Worm (Caenorhabditis elegans) whole organism, late embryonic: ENCODE data around the gene H40L08.1.

Experiments
- T23F11.4 ChIP-seq: fragments of 200-800 bp; sonication (Bioruptor generic); optimal IDR thresholded peaks from 2 replicates; lab custom pipeline; 2018; ENCODE audit warnings: mild to moderate bottlenecking, missing genetic modification characterization, missing compliant biosample characterization
- ceh-9 ChIP-seq: sonication (generic microtip); optimal IDR thresholded peaks from 2 replicates; lab custom pipeline; 2016; ENCODE audit warnings: mild to moderate bottlenecking, missing genetic modification characterization, inconsistent platforms, missing compliant biosample characterization
- dve-1 ChIP-seq: sonication (generic microtip); optimal IDR thresholded peaks from 2 replicates; lab custom pipeline; 2017; ENCODE audit warnings: antibody characterized with exemption, mild to moderate bottlenecking, missing genetic modification characterization, missing compliant biosample characterization
- fkh-10 ChIP-seq: fragments of 150-350 bp; optimal IDR thresholded peaks from 2 replicates; lab custom pipeline; 2014; ENCODE audit warnings: missing biosample characterization, missing genetic modification reagents, missing genetic modification characterization
- gmeb-2 ChIP-seq: sonication (generic microtip); optimal IDR thresholded peaks from 2 replicates; lab custom pipeline; 2016; ENCODE audit warnings: missing genetic modification characterization, inconsistent platforms, missing compliant biosample characterization
- lim-6 ChIP-seq: sonication (generic microtip); optimal IDR thresholded peaks from 2 replicates; lab custom pipeline; 2016; ENCODE audit warnings: missing genetic modification characterization, missing compliant biosample characterization
- pag-3 ChIP-seq: sonication (generic microtip); optimal IDR thresholded peaks from 2 replicates; lab custom pipeline; 2016; ENCODE audit warnings: missing compliant biosample characterization, missing genetic modification characterization, borderline replicate concordance
- pax-1 ChIP-seq: fragments of 150-350 bp; optimal IDR thresholded peaks from 2 replicates; lab custom pipeline; 2014; ENCODE audit warnings: missing biosample characterization, missing genetic modification characterization
- ref-2 ChIP-seq: sonication (generic microtip); optimal IDR thresholded peaks from 2 replicates; lab custom pipeline; 2016; ENCODE audit warnings: missing genetic modification characterization, missing compliant biosample characterization
- sdc-2 ChIP-seq: sonication (generic microtip); optimal IDR thresholded peaks from 2 replicates; lab custom pipeline; 2016; ENCODE audit warnings: missing genotype, missing genetic modification characterization, missing compliant biosample characterization
- sox-4 ChIP-seq: sonication (generic microtip); optimal IDR thresholded peaks from 2 replicates; lab custom pipeline; 2017; ENCODE audit warnings: mild to moderate bottlenecking, missing genetic modification characterization, inconsistent platforms, missing compliant biosample characterization
- ztf-16 ChIP-seq: sonication (generic microtip); optimal IDR thresholded peaks from 2 replicates; lab custom pipeline; 2017; ENCODE audit warnings: missing genetic modification characterization, missing compliant biosample characterization

- TF ChIP-seq pag-3 (no peak), ceh-9 (tag; lab: Kevin White, UChicago) (no peak), gmeb-2 (tag; lab: Kevin White, UChicago) (no peak), fkh-10 (GFP tag; lab: Kevin White, UChicago) (no peak), ref-2 (tag; lab: Kevin White, UChicago) (no peak), dve-1 (tag; lab: Kevin White, UChicago) (no peak), lim-6 (tag; lab: Kevin White, UChicago) (no peak), pax-1 (tag; lab: Kevin White, UChicago) (no peak), ztf-16 (no peak), sox-4 (no peak), sdc-2 (tag; lab: Kevin White, UChicago) (no peak), T23F11.4 (GFP tag; lab: Kevin White, UChicago) (no peak)
These were observed 7.0 kb downstream of the H40L08.1 start for ce11 chrX:15076909-15077308.
